Worm (Caenorhabditis elegans) whole organism, L4/young adult: Measurements from ENCODE around the gene slc-17.9.

ENCODE experiments used
- W03F9.2 ChIP-seq: fragments of 150-350 bp; optimal IDR thresholded peaks from 2 replicates; lab custom pipeline; 2014; ENCODE audit warnings: missing biosample characterization, missing genetic modification characterization
- dao-5 ChIP-seq: sonication (generic microtip); optimal IDR thresholded peaks from 2 replicates; lab custom pipeline; 2016; ENCODE audit warnings: missing genotype, missing genetic modification characterization, moderate library complexity, missing compliant biosample characterization
- him-1 ChIP-seq: sonication (generic microtip); optimal IDR thresholded peaks from 2 replicates; lab custom pipeline; 2016; ENCODE audit warnings: missing genotype, missing genetic modification reagents, missing genetic modification characterization, missing compliant biosample characterization

- TF ChIP-seq him-1, result no peak
- TF ChIP-seq dao-5 (tag; lab: Kevin White, UChicago), result no peak
- no peak for TF ChIP-seq W03F9.2 (tag; lab: Kevin White, UChicago)
Measured at ce11 chrX:9794173-9794572, 29.5 kb upstream of the slc-17.9 start, which contains the start of gene F36G3.2.
